Worm (Caenorhabditis elegans): Measurements from ENCODE around the gene ugt-59.

ce11 chrIV:10337286-10337685 lies 23.1 kb upstream of the ugt-59 start:
- TF ChIP-seq unc-3 (GFP tag; conservative IDR thresholded peaks at IDR 0.05) (no peak), unc-3 (tag; optimal IDR thresholded peaks at IDR 0.05) (no peak), pros-1 (tag; optimal IDR thresholded peaks at IDR 0.05) (no peak), C08G9.2 (tag; optimal IDR thresholded peaks at IDR 0.05) (no peak), nfya-1 (tag; optimal IDR thresholded peaks at IDR 0.05) (no peak), ets-4 (tag; optimal IDR thresholded peaks at IDR 0.05) (no peak), pha-4 (tag; optimal IDR thresholded peaks at IDR 0.05) (no peak), syd-9 (tag; optimal IDR thresholded peaks at IDR 0.05) (no peak), npax-4 (tag; optimal IDR thresholded peaks at IDR 0.05) (no peak)

All from whole organism, late embryonic.